Worm (Caenorhabditis elegans): ENCODE measurements around the gene top-2.
A peak's percentile ranks its signal among the peaks of the same experiment; 100 is the strongest.

Gene top-2

ce11 chrII:11930132-11930531, 55.2 kb downstream of the top-2 start:
- TF ChIP-seq unc-86 (tag; optimal IDR thresholded peaks at IDR 0.05) (no peak), dve-1 (tag; optimal IDR thresholded peaks at IDR 0.05) (peak; percentile 56)

All from whole organism, late embryonic.